Worm (Caenorhabditis elegans) whole organism, L1 larva: ENCODE results near the gene F23F1.10.

Experiments
- elt-3 ChIP-seq, 6 experiments: fragments of 150-350 bp in 1 of 6; sonication (generic microtip); optimal IDR thresholded peaks; 2 replicates each; lab custom pipeline; 2017 to 2018; ENCODE audit warnings: missing biosample characterization in 6 of 6, missing genetic modification characterization in 6 of 6, inconsistent platforms in 1 of 6
- mab-9 ChIP-seq: fragments of 200-800 bp; sonication (Bioruptor generic); IDR thresholded peaks from 2 replicates; pipeline ENCODE4 v1.3.6; 2022; ENCODE audit warnings: missing genetic modification reagents, missing genetic modification characterization, missing compliant biosample characterization
- mep-1 ChIP-seq: fragments of 150-350 bp; optimal IDR thresholded peaks from 2 replicates; lab custom pipeline; 2014; ENCODE audit warnings: missing biosample characterization, missing genetic modification characterization
- nhr-47 ChIP-seq: sonication (generic microtip); optimal IDR thresholded peaks from 2 replicates; lab custom pipeline; 2016; ENCODE audit warnings: mild to moderate bottlenecking, missing genetic modification characterization, moderate library complexity, missing compliant biosample characterization
- nhr-76 ChIP-seq: sonication (generic microtip); optimal IDR thresholded peaks from 2 replicates; lab custom pipeline; 2017; ENCODE audit warnings: missing biosample characterization, missing genetic modification characterization
- snpc-4 ChIP-seq: fragments of 150-350 bp; optimal IDR thresholded peaks from 2 replicates; lab custom pipeline; 2014; ENCODE audit warnings: missing biosample characterization, missing genetic modification characterization

DNA sequence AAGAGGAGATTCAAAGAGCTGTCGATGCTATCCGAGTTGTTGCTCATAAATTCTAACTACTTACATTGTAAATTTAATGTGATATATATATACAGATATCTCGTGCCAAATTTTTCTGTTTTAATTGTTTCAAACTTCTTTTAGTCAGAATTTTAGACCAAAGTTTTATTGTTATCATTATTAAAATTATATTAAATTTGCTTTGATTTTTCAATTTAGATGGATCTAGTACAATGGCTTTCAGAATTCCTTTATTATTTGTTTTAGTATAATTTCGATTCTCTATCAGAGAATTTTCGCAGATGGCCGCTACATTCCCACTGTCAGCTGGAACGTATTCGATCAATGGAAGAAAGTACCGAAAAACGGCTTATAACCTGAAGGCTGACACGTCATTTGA, 15.6 kb upstream of the F23F1.10 start, which contains the start of gene ascc-1:
- no peak for TF ChIP-seq elt-3 (tag; optimal IDR thresholded peaks at IDR 0.05; lab: Kevin White, UChicago)
- no peak for TF ChIP-seq nhr-47 (tag; lab: Kevin White, UChicago)
- TF ChIP-seq mab-9 (GFP tag; lab: Robert Waterston, UW), result no peak
- no peak for TF ChIP-seq nhr-76 (tag; lab: Kevin White, UChicago)
- no peak for TF ChIP-seq snpc-4
- no peak for TF ChIP-seq mep-1
